Worm (Caenorhabditis elegans) whole organism, late embryonic: ENCODE data around the gene fbxb-108.

Experiments used
- C08G9.2 ChIP-seq: sonication (generic microtip); optimal IDR thresholded peaks from 2 replicates; lab custom pipeline; 2016; ENCODE audit warnings: mild to moderate bottlenecking, missing genetic modification characterization, moderate library complexity, missing compliant biosample characterization
- K09A11.1 ChIP-seq: sonication (generic microtip); optimal IDR thresholded peaks from 2 replicates; lab custom pipeline; 2017; ENCODE audit warnings: antibody characterized with exemption, mild to moderate bottlenecking, missing genetic modification characterization, missing compliant biosample characterization; ENCODE audit not compliant: insufficient read depth
- T23F11.4 ChIP-seq: fragments of 200-800 bp; sonication (Bioruptor generic); optimal IDR thresholded peaks from 2 replicates; lab custom pipeline; 2018; ENCODE audit warnings: mild to moderate bottlenecking, missing genetic modification characterization, missing compliant biosample characterization
- ahr-1 ChIP-seq: sonication (generic microtip); optimal IDR thresholded peaks from 2 replicates; lab custom pipeline; 2016; ENCODE audit warnings: missing genetic modification characterization, missing compliant biosample characterization
- ceh-19 ChIP-seq: fragments of 200-800 bp; sonication (Bioruptor generic); optimal IDR thresholded peaks from 2 replicates; lab custom pipeline; 2018; ENCODE audit warnings: mild to moderate bottlenecking, missing genetic modification characterization, missing compliant biosample characterization
- ceh-2 ChIP-seq: sonication (generic microtip); optimal IDR thresholded peaks from 2 replicates; lab custom pipeline; 2016; ENCODE audit warnings: missing genotype, missing genetic modification characterization, missing compliant biosample characterization
- ceh-34 ChIP-seq: sonication (generic microtip); optimal IDR thresholded peaks from 2 replicates; lab custom pipeline; 2016; ENCODE audit warnings: mild to moderate bottlenecking, missing genetic modification characterization, missing compliant biosample characterization
- ceh-45 ChIP-seq: fragments of 200-800 bp; sonication (Bioruptor generic); IDR thresholded peaks from 2 replicates; pipeline ENCODE4 v1.3.6; 2022; ENCODE audit warnings: missing genetic modification reagents, missing genetic modification characterization, missing compliant biosample characterization
- ceh-48 ChIP-seq: sonication (generic microtip); optimal IDR thresholded peaks from 2 replicates; lab custom pipeline; 2016; ENCODE audit warnings: missing genetic modification characterization, inconsistent platforms, missing compliant biosample characterization
- elt-4 ChIP-seq: sonication (generic microtip); optimal IDR thresholded peaks from 2 replicates; lab custom pipeline; 2016; ENCODE audit warnings: missing genetic modification characterization, missing compliant biosample characterization
- fkh-6 ChIP-seq: sonication (generic microtip); optimal IDR thresholded peaks from 2 replicates; lab custom pipeline; 2016; ENCODE audit warnings: missing genetic modification characterization, missing compliant biosample characterization
- gmeb-2 ChIP-seq: sonication (generic microtip); optimal IDR thresholded peaks from 2 replicates; lab custom pipeline; 2016; ENCODE audit warnings: missing genetic modification characterization, inconsistent platforms, missing compliant biosample characterization
- hlh-13 ChIP-seq: fragments of 200-800 bp; sonication (Bioruptor generic); optimal IDR thresholded peaks from 2 replicates; lab custom pipeline; 2018; ENCODE audit warnings: mild to moderate bottlenecking, missing genetic modification characterization, missing compliant biosample characterization
- hlh-30 ChIP-seq: sonication (generic microtip); optimal IDR thresholded peaks from 2 replicates; lab custom pipeline; 2017; ENCODE audit warnings: antibody characterized with exemption, missing genetic modification characterization, missing compliant biosample characterization; ENCODE audit not compliant: insufficient read depth
- hlh-8 ChIP-seq: sonication (generic microtip); optimal IDR thresholded peaks from 2 replicates; lab custom pipeline; 2016; ENCODE audit warnings: missing genotype, missing genetic modification characterization, missing compliant biosample characterization
- lim-6 ChIP-seq: sonication (generic microtip); optimal IDR thresholded peaks from 2 replicates; lab custom pipeline; 2016; ENCODE audit warnings: missing genetic modification characterization, missing compliant biosample characterization
- lin-11 ChIP-seq: fragments of 200-800 bp; sonication (Bioruptor generic); optimal IDR thresholded peaks from 2 replicates; lab custom pipeline; 2018; ENCODE audit warnings: mild to moderate bottlenecking, missing genetic modification characterization, missing compliant biosample characterization
- mec-3 ChIP-seq: sonication (generic microtip); optimal IDR thresholded peaks from 2 replicates; lab custom pipeline; 2016; ENCODE audit warnings: borderline replicate concordance, missing genetic modification characterization, missing compliant biosample characterization
- nfya-1 ChIP-seq: sonication (generic microtip); optimal IDR thresholded peaks from 2 replicates; lab custom pipeline; 2017; ENCODE audit warnings: missing genetic modification characterization, mild to moderate bottlenecking, missing compliant biosample characterization, antibody characterized with exemption, moderate library complexity
- nhr-11 ChIP-seq: fragments of 150-350 bp; optimal IDR thresholded peaks from 2 replicates; lab custom pipeline; 2014; ENCODE audit warnings: missing biosample characterization, missing genetic modification characterization
- nhr-232 ChIP-seq: sonication (generic microtip); optimal IDR thresholded peaks from 2 replicates; lab custom pipeline; 2016; ENCODE audit warnings: missing genetic modification characterization, missing compliant biosample characterization
- npax-4 ChIP-seq: sonication (generic microtip); optimal IDR thresholded peaks from 2 replicates; lab custom pipeline; 2016; ENCODE audit warnings: missing genetic modification characterization, missing compliant biosample characterization
- pag-3 ChIP-seq: sonication (generic microtip); optimal IDR thresholded peaks from 2 replicates; lab custom pipeline; 2016; ENCODE audit warnings: missing compliant biosample characterization, missing genetic modification characterization, borderline replicate concordance
- pat-9 ChIP-seq: fragments of 200-800 bp; sonication (Bioruptor generic); optimal IDR thresholded peaks from 2 replicates; lab custom pipeline; 2018; ENCODE audit warnings: mild to moderate bottlenecking, missing genetic modification characterization, moderate library complexity, missing compliant biosample characterization
- pax-1 ChIP-seq: fragments of 150-350 bp; optimal IDR thresholded peaks from 2 replicates; lab custom pipeline; 2014; ENCODE audit warnings: missing biosample characterization, missing genetic modification characterization
- pha-2 ChIP-seq: sonication (generic microtip); optimal IDR thresholded peaks from 2 replicates; lab custom pipeline; 2017; ENCODE audit warnings: mild to moderate bottlenecking, missing genetic modification characterization, missing compliant biosample characterization
- pros-1 ChIP-seq: fragments of 150-350 bp; optimal IDR thresholded peaks from 2 replicates; lab custom pipeline; 2014; ENCODE audit warnings: missing biosample characterization, missing genetic modification reagents, missing genetic modification characterization
- ref-2 ChIP-seq: sonication (generic microtip); optimal IDR thresholded peaks from 2 replicates; lab custom pipeline; 2016; ENCODE audit warnings: missing genetic modification characterization, missing compliant biosample characterization
- rnt-1 ChIP-seq: sonication (generic microtip); optimal IDR thresholded peaks from 2 replicates; lab custom pipeline; 2016; ENCODE audit warnings: missing genetic modification characterization, missing compliant biosample characterization
- sdc-2 ChIP-seq: sonication (generic microtip); optimal IDR thresholded peaks from 2 replicates; lab custom pipeline; 2016; ENCODE audit warnings: missing genotype, missing genetic modification characterization, missing compliant biosample characterization
- sox-4 ChIP-seq: sonication (generic microtip); optimal IDR thresholded peaks from 2 replicates; lab custom pipeline; 2017; ENCODE audit warnings: mild to moderate bottlenecking, missing genetic modification characterization, inconsistent platforms, missing compliant biosample characterization
- syd-9 ChIP-seq: sonication (generic microtip); optimal IDR thresholded peaks from 2 replicates; lab custom pipeline; 2016; ENCODE audit warnings: mild to moderate bottlenecking, missing genetic modification characterization, moderate library complexity, missing compliant biosample characterization
- tbx-2 ChIP-seq: sonication (generic microtip); optimal IDR thresholded peaks from 2 replicates; lab custom pipeline; 2016; ENCODE audit warnings: missing genetic modification characterization, missing compliant biosample characterization
- tbx-7 ChIP-seq: sonication (generic microtip); optimal IDR thresholded peaks from 2 replicates; lab custom pipeline; 2016; ENCODE audit warnings: missing genotype, missing genetic modification characterization, missing compliant biosample characterization
- unc-3 ChIP-seq, 2 experiments: fragments of 200-800 bp in 1 of 2; sonication (Bioruptor generic) in 1 of 2; sonication (generic microtip) in 1 of 2; conservative IDR thresholded peaks in 1 of 2; optimal IDR thresholded peaks in 1 of 2; 2 replicates each; pipeline versions ENCODE4 v1.3.6 to Lab custom; 2016 to 2022; ENCODE audit warnings: missing compliant biosample characterization in 2 of 2, missing genetic modification characterization in 2 of 2, missing genetic modification reagents in 1 of 2
- unc-42 ChIP-seq: sonication (generic microtip); optimal IDR thresholded peaks from 2 replicates; lab custom pipeline; 2016; ENCODE audit warnings: missing genotype, missing genetic modification characterization, missing compliant biosample characterization
- zip-5 ChIP-seq: sonication (generic microtip); optimal IDR thresholded peaks from 2 replicates; lab custom pipeline; 2016; ENCODE audit warnings: missing genetic modification characterization, missing compliant biosample characterization
- ztf-16 ChIP-seq: sonication (generic microtip); optimal IDR thresholded peaks from 2 replicates; lab custom pipeline; 2017; ENCODE audit warnings: missing genetic modification characterization, missing compliant biosample characterization

fbxb-108 gene

ce11 chrII:2774904-2775303 is 10.1 kb downstream of the fbxb-108 start, which contains the start of gene fbxb-111:
Gene fbxb-111, minus strand, starts transcription at chrII:2775004.
- TF ChIP-seq nfya-1 (tag; lab: Kevin White, UChicago) (no peak), tbx-7 (tag; lab: Kevin White, UChicago) (no peak), ceh-19 (no peak), sdc-2 (tag; lab: Kevin White, UChicago) (no peak), ceh-48 (tag; lab: Kevin White, UChicago) (no peak), pag-3 (tag; lab: Kevin White, UChicago) (no peak), ceh-45 (GFP tag; lab: Robert Waterston, UW) (no peak), elt-4 (no peak), ref-2 (peak; percentile 20)

ce11 chrII:2777846-2778245 is 13.1 kb downstream of the fbxb-108 start, which contains the start of gene F08D12.4:
Gene F08D12.4, plus strand, starts transcription at chrII:2778146.
- TF ChIP-seq nhr-11 (tag; lab: Kevin White, UChicago): no peak
- TF ChIP-seq pros-1: no peak
- TF ChIP-seq mec-3 (tag; lab: Kevin White, UChicago): no peak
- TF ChIP-seq elt-4: no peak
- no peak for TF ChIP-seq hlh-30 (tag; lab: Kevin White, UChicago)
- no peak for TF ChIP-seq tbx-2 (tag; lab: Kevin White, UChicago)
- no peak for TF ChIP-seq K09A11.1 (tag; lab: Kevin White, UChicago)
- no peak for TF ChIP-seq pax-1
- no peak for TF ChIP-seq rnt-1 (tag; lab: Kevin White, UChicago)
- no peak for TF ChIP-seq ceh-34
- no peak for TF ChIP-seq nhr-232 (tag; lab: Kevin White, UChicago)
- TF ChIP-seq hlh-13 (GFP tag; lab: Kevin White, UChicago): no peak
- TF ChIP-seq, all 69 proteins: peak for 0

ce11 chrII:2779253-2779652 is 14.5 kb downstream of the fbxb-108 start, which contains the start of gene F08D12.3:
Gene F08D12.3, plus strand, starts transcription at chrII:2779553.
- TF ChIP-seq ztf-16 (no peak), pha-2 (tag; lab: Kevin White, UChicago) (no peak), unc-42 (no peak), syd-9 (tag; lab: Kevin White, UChicago) (no peak)
- TF ChIP-seq, all 69 proteins: peak for 0

ce11 chrII:2780804-2781203 is 16.0 kb downstream of the fbxb-108 start:
- TF ChIP-seq pat-9 (tag; lab: Kevin White, UChicago) (no peak), zip-5 (tag; lab: Kevin White, UChicago) (no peak), lin-11 (tag; lab: Kevin White, UChicago) (no peak), ceh-2 (tag; lab: Kevin White, UChicago) (no peak), ztf-16 (no peak)
- TF ChIP-seq, all 69 proteins: peak for 0

- TF ChIP-seq sox-4: no peak
- TF ChIP-seq, all 69 proteins: peak for 0
These were observed 16.6 kb downstream of the fbxb-108 start, which contains the start of gene F08D12.2 for ce11 chrII:2781355-2781754. Gene F08D12.2, plus strand, starts transcription at chrII:2781655.

ce11 chrII:2783380-2783779 is 18.6 kb downstream of the fbxb-108 start:
- TF ChIP-seq hlh-8 (tag; lab: Kevin White, UChicago): no peak
- no peak for TF ChIP-seq ztf-16
- no peak for TF ChIP-seq ref-2
- no peak for TF ChIP-seq C08G9.2 (tag; lab: Kevin White, UChicago)
- no peak for TF ChIP-seq ahr-1 (tag; lab: Kevin White, UChicago)
- TF ChIP-seq pax-1: no peak
- TF ChIP-seq sdc-2 (tag; lab: Kevin White, UChicago): no peak
- TF ChIP-seq elt-4: no peak
- no peak for TF ChIP-seq lim-6 (tag; lab: Kevin White, UChicago)
- no peak for TF ChIP-seq hlh-13 (GFP tag; lab: Kevin White, UChicago)
- no peak for TF ChIP-seq nhr-232 (tag; lab: Kevin White, UChicago)
- TF ChIP-seq gmeb-2 (tag; lab: Kevin White, UChicago): no peak
- TF ChIP-seq npax-4 (tag; lab: Kevin White, UChicago): no peak
- no peak for TF ChIP-seq fkh-6 (tag; lab: Kevin White, UChicago)
- TF ChIP-seq T23F11.4 (GFP tag; lab: Kevin White, UChicago): no peak
- TF ChIP-seq unc-3 (GFP tag; conservative IDR thresholded peaks at IDR 0.05; lab: Robert Waterston, UW): no peak
- no peak for TF ChIP-seq unc-3 (tag; optimal IDR thresholded peaks at IDR 0.05; lab: Kevin White, UChicago)
